Fruit fly (Drosophila melanogaster) whole organism, prepupa: ENCODE results near the gene CG3698.

ENCODE experiments used
- Blimp-1 ChIP-seq: fragments of 200-800 bp; sonication (Bioruptor generic); optimal IDR thresholded peaks from 3 replicates; lab custom pipeline; 2017; ENCODE audit warnings: missing biosample characterization, missing genetic modification characterization, mild to moderate bottlenecking, moderate library complexity, missing genetic modification reagents
- CG10631 ChIP-seq: fragments of 200-800 bp; sonication (Bioruptor generic); optimal IDR thresholded peaks from 2 replicates; lab custom pipeline; 2016; ENCODE audit warnings: missing biosample characterization, missing genetic modification characterization
- CG10669 ChIP-seq: fragments of 200-800 bp; sonication (Bioruptor generic); optimal IDR thresholded peaks from 3 replicates; lab custom pipeline; 2018; ENCODE audit warnings: missing biosample characterization, mild to moderate bottlenecking, missing genetic modification characterization, moderate library complexity
- CG11294 ChIP-seq: fragments of 200-800 bp; sonication (Bioruptor generic); IDR thresholded peaks from 2 replicates; pipeline ENCODE4 v1.3.6; 2022; ENCODE audit warnings: missing biosample characterization, missing genetic modification characterization
- CG11762 ChIP-seq: fragments of 200-800 bp; sonication (Bioruptor generic); optimal IDR thresholded peaks from 3 replicates; lab custom pipeline; 2016; ENCODE audit warnings: missing biosample characterization, missing genetic modification characterization; ENCODE audit not compliant: insufficient read depth
- CG11902 ChIP-seq: fragments of 200-800 bp; sonication (Bioruptor generic); optimal IDR thresholded peaks from 3 replicates; lab custom pipeline; 2016; ENCODE audit warnings: missing biosample characterization, missing genetic modification characterization
- CG15336 ChIP-seq: fragments of 200-800 bp; sonication (Bioruptor generic); IDR thresholded peaks from 2 replicates; pipeline ENCODE4 v1.3.6; 2022; ENCODE audit warnings: missing biosample characterization, missing genetic modification characterization
- CG16779 ChIP-seq: fragments of 200-800 bp; sonication (Bioruptor generic); optimal IDR thresholded peaks from 3 replicates; lab custom pipeline; 2017; ENCODE audit warnings: missing biosample characterization, mild to moderate bottlenecking, missing genetic modification characterization
- CG3032 ChIP-seq: fragments of 200-800 bp; optimal IDR thresholded peaks from 2 replicates; lab custom pipeline; 2019; ENCODE audit warnings: missing biosample characterization, mild to moderate bottlenecking, missing genetic modification characterization, moderate library complexity
- CG31627 ChIP-seq: fragments of 200-800 bp; sonication (Bioruptor generic); optimal IDR thresholded peaks from 3 replicates; lab custom pipeline; 2016; ENCODE audit warnings: missing biosample characterization, missing genetic modification characterization
- CG34406 ChIP-seq: fragments of 200-800 bp; sonication (Bioruptor generic); optimal IDR thresholded peaks from 3 replicates; lab custom pipeline; 2016; ENCODE audit warnings: missing biosample characterization, missing genetic modification characterization
- CG3919 ChIP-seq: fragments of 200-800 bp; sonication (Bioruptor generic); optimal IDR thresholded peaks from 3 replicates; lab custom pipeline; 2016; ENCODE audit warnings: missing biosample characterization, missing genetic modification characterization
- CG4318 ChIP-seq: fragments of 200-800 bp; sonication (Bioruptor generic); optimal IDR thresholded peaks from 3 replicates; lab custom pipeline; 2017; ENCODE audit warnings: missing biosample characterization, mild to moderate bottlenecking, missing genetic modification characterization
- CG6163 ChIP-seq: fragments of 200-800 bp; sonication (Bioruptor generic); IDR thresholded peaks from 3 replicates; pipeline ENCODE4 v1.3.6; 2022; ENCODE audit warnings: missing biosample characterization, missing genetic modification characterization
- CG6276 ChIP-seq: fragments of 200-800 bp; sonication (Bioruptor generic); optimal IDR thresholded peaks from 2 replicates; lab custom pipeline; 2017; ENCODE audit warnings: missing biosample characterization, mild to moderate bottlenecking, missing genetic modification characterization
- CG6792 ChIP-seq: fragments of 200-800 bp; sonication (Bioruptor generic); optimal IDR thresholded peaks from 3 replicates; lab custom pipeline; 2016; ENCODE audit warnings: missing biosample characterization, missing genetic modification characterization
- CG6808 ChIP-seq: fragments of 200-800 bp; sonication (Bioruptor generic); optimal IDR thresholded peaks from 3 replicates; lab custom pipeline; 2017; ENCODE audit warnings: missing biosample characterization, missing genetic modification characterization, mild to moderate bottlenecking, moderate library complexity, missing genetic modification reagents
- CG6854 ChIP-seq: fragments of 200-800 bp; sonication (Bioruptor generic); optimal IDR thresholded peaks from 2 replicates; lab custom pipeline; 2017; ENCODE audit warnings: missing biosample characterization, mild to moderate bottlenecking, missing genetic modification characterization
- CG7368 ChIP-seq: fragments of 200-800 bp; sonication (Bioruptor generic); optimal IDR thresholded peaks from 3 replicates; lab custom pipeline; 2016; ENCODE audit warnings: missing biosample characterization, missing genetic modification characterization
- CG8319 ChIP-seq: fragments of 200-800 bp; sonication (Bioruptor generic); optimal IDR thresholded peaks from 3 replicates; lab custom pipeline; 2016; ENCODE audit warnings: missing biosample characterization, missing genetic modification characterization
- CG8632 ChIP-seq: fragments of 200-800 bp; sonication (Bioruptor generic); optimal IDR thresholded peaks from 3 replicates; lab custom pipeline; 2016; ENCODE audit warnings: missing biosample characterization, missing genetic modification characterization
- CG9139 ChIP-seq: fragments of 200-800 bp; sonication (Bioruptor generic); optimal IDR thresholded peaks from 3 replicates; lab custom pipeline; 2017; ENCODE audit warnings: missing biosample characterization, mild to moderate bottlenecking, missing genetic modification characterization
- Eip78C ChIP-seq: fragments of 200-800 bp; sonication (Bioruptor generic); peaks from one replicate; lab custom pipeline; 2016; ENCODE audit warnings: missing biosample characterization, missing genetic modification characterization
- Eip93F ChIP-seq: fragments of 200-800 bp; sonication (Bioruptor generic); optimal IDR thresholded peaks from 2 replicates; lab custom pipeline; 2016; ENCODE audit warnings: missing biosample characterization, mild to moderate bottlenecking, missing genetic modification characterization
- Ets21C ChIP-seq: fragments of 200-800 bp; sonication (Bioruptor generic); optimal IDR thresholded peaks from 3 replicates; lab custom pipeline; 2016; ENCODE audit warnings: missing biosample characterization, missing genetic modification characterization
- Gug ChIP-seq: fragments of 200-800 bp; sonication (Bioruptor generic); IDR thresholded peaks from 2 replicates; pipeline ENCODE4 v1.3.6; 2022; ENCODE audit warnings: missing biosample characterization, missing genetic modification characterization
- Hr39 ChIP-seq: fragments of 200-800 bp; sonication (Bioruptor generic); optimal IDR thresholded peaks from 2 replicates; lab custom pipeline; 2016; ENCODE audit warnings: missing biosample characterization, missing genetic modification characterization
- Hr4 ChIP-seq: fragments of 200-800 bp; sonication (Bioruptor generic); optimal IDR thresholded peaks from 3 replicates; lab custom pipeline; 2016; ENCODE audit warnings: missing biosample characterization, missing genetic modification characterization
- Met ChIP-seq: fragments of 200-800 bp; sonication (Bioruptor generic); optimal IDR thresholded peaks from 3 replicates; lab custom pipeline; 2016; ENCODE audit warnings: missing biosample characterization, missing genetic modification characterization
- OdsH ChIP-seq: fragments of 200-800 bp; sonication (Bioruptor generic); optimal IDR thresholded peaks from 3 replicates; lab custom pipeline; 2016; ENCODE audit warnings: missing biosample characterization, missing genetic modification characterization
- Smox ChIP-seq: fragments of 200-800 bp; sonication (Bioruptor generic); optimal IDR thresholded peaks from 3 replicates; lab custom pipeline; 2016; ENCODE audit warnings: missing biosample characterization, missing genetic modification characterization
- Sox15 ChIP-seq: fragments of 200-800 bp; sonication (Bioruptor generic); optimal IDR thresholded peaks from 3 replicates; lab custom pipeline; 2016; ENCODE audit warnings: missing biosample characterization, missing genetic modification characterization
- achi ChIP-seq: fragments of 200-800 bp; sonication (Bioruptor generic); optimal IDR thresholded peaks from 3 replicates; lab custom pipeline; 2016; ENCODE audit warnings: missing biosample characterization, missing genetic modification characterization
- acj6 ChIP-seq: fragments of 200-800 bp; sonication (Bioruptor generic); optimal IDR thresholded peaks from 3 replicates; lab custom pipeline; 2016; ENCODE audit warnings: missing biosample characterization, missing genetic modification characterization
- cyc ChIP-seq: fragments of 200-800 bp; sonication (Bioruptor generic); optimal IDR thresholded peaks from 3 replicates; lab custom pipeline; 2016; ENCODE audit warnings: missing biosample characterization, missing genetic modification characterization
- dac ChIP-seq: fragments of 200-800 bp; sonication (Bioruptor generic); optimal IDR thresholded peaks from 2 replicates; lab custom pipeline; 2017; ENCODE audit warnings: missing biosample characterization, mild to moderate bottlenecking, missing genetic modification characterization
- esn ChIP-seq: fragments of 200-800 bp; sonication (Bioruptor generic); optimal IDR thresholded peaks from 2 replicates; lab custom pipeline; 2016; ENCODE audit warnings: missing biosample characterization, mild to moderate bottlenecking, missing genetic modification characterization, moderate library complexity
- fd59A ChIP-seq: fragments of 200-800 bp; sonication (Bioruptor generic); optimal IDR thresholded peaks from 2 replicates; lab custom pipeline; 2017; ENCODE audit warnings: missing biosample characterization, mild to moderate bottlenecking, missing genetic modification characterization, missing genetic modification reagents
- fd85E ChIP-seq: fragments of 200-800 bp; sonication (Bioruptor generic); optimal IDR thresholded peaks from 3 replicates; lab custom pipeline; 2016; ENCODE audit warnings: missing biosample characterization, missing genetic modification characterization
- lz ChIP-seq: fragments of 200-800 bp; sonication (Bioruptor generic); optimal IDR thresholded peaks from 3 replicates; lab custom pipeline; 2016; ENCODE audit warnings: missing biosample characterization, missing genetic modification characterization
- pdm3 ChIP-seq: fragments of 200-800 bp; sonication (Bioruptor generic); optimal IDR thresholded peaks from 3 replicates; lab custom pipeline; 2016; ENCODE audit warnings: missing biosample characterization, missing genetic modification characterization
- salr ChIP-seq, 2 experiments: fragments of 200-800 bp; sonication (Bioruptor generic); optimal IDR thresholded peaks; 3 replicates each; lab custom pipeline; 2016 to 2018; ENCODE audit warnings: missing biosample characterization in 2 of 2, missing genetic modification characterization in 2 of 2, mild to moderate bottlenecking in 1 of 2
- spab ChIP-seq: fragments of 200-800 bp; sonication (Bioruptor generic); optimal IDR thresholded peaks from 2 replicates; lab custom pipeline; 2017; ENCODE audit warnings: missing biosample characterization, mild to moderate bottlenecking, missing genetic modification characterization, missing genetic modification reagents
- ss ChIP-seq, 2 experiments: fragments of 200-800 bp; sonication (Bioruptor generic); optimal IDR thresholded peaks; 2 replicates in 1 of 2; 3 replicates in 1 of 2; lab custom pipeline; 2017 to 2018; ENCODE audit warnings: mild to moderate bottlenecking in 2 of 2, missing biosample characterization in 2 of 2, missing genetic modification characterization in 2 of 2, moderate library complexity in 1 of 2
- svp ChIP-seq: fragments of 200-800 bp; sonication (Bioruptor generic); peaks from one replicate; lab custom pipeline; 2016; ENCODE audit warnings: missing biosample characterization, missing genetic modification characterization
- topi ChIP-seq: fragments of 200-800 bp; sonication (Bioruptor generic); optimal IDR thresholded peaks from 3 replicates; lab custom pipeline; 2016; ENCODE audit warnings: missing biosample characterization, missing genetic modification characterization

Gene CG3698

dm6 chr3L:20798325-20798846 is at the start of gene CG3698, which contains the start of gene tzn:
CG3698 (minus strand) TSS chr3L:20798375.
tzn (plus strand) TSS chr3L:20798645.
- TF ChIP-seq Met (GFP tag; lab: Kevin White, UChicago): no peak
- peak; percentile 73 for TF ChIP-seq CG8632 (GFP tag; lab: Kevin White, UChicago)
- TF ChIP-seq CG15336 (GFP tag; lab: Robert Waterston, UW): no peak
- no peak for TF ChIP-seq pdm3
- peak; percentile 83 for TF ChIP-seq CG31627 (GFP tag; lab: Kevin White, UChicago)
- no peak for TF ChIP-seq CG10669 (GFP tag; lab: Kevin White, UChicago)
- no peak for TF ChIP-seq CG4318 (GFP tag; lab: Kevin White, UChicago)
- no peak for TF ChIP-seq Hr4 (GFP tag; lab: Kevin White, UChicago)
- TF ChIP-seq CG6163 (GFP tag; lab: Robert Waterston, UW): peak; percentile 93
- no peak for TF ChIP-seq spab (GFP tag; lab: Kevin White, UChicago)
- peak; percentile 57 for TF ChIP-seq dac
- peak; percentile 61 for TF ChIP-seq Blimp-1
- no peak for TF ChIP-seq svp (GFP tag; lab: Kevin White, UChicago)
- no peak for TF ChIP-seq topi (GFP tag; lab: Kevin White, UChicago)
- no peak for TF ChIP-seq CG10631 (GFP tag; lab: Kevin White, UChicago)
- no peak for TF ChIP-seq CG16779 (tag; lab: Kevin White, UChicago)
- no peak for TF ChIP-seq Eip78C
- peak; percentile 73 for TF ChIP-seq CG3032
- no peak for TF ChIP-seq Hr39
- TF ChIP-seq CG6808 (GFP tag; lab: Kevin White, UChicago): no peak
- TF ChIP-seq CG11762 (GFP tag; lab: Kevin White, UChicago): peak; percentile 49
- no peak for TF ChIP-seq Smox (GFP tag; lab: Kevin White, UChicago)
- peak; percentile 92 for TF ChIP-seq CG6854 (GFP tag; lab: Kevin White, UChicago)
- no peak for TF ChIP-seq Ets21C
- no peak for TF ChIP-seq Eip93F (GFP tag; lab: Kevin White, UChicago)
- no peak for TF ChIP-seq ss (GFP tag; optimal IDR thresholded peaks at IDR 0.05; lab: Kevin White, UChicago)
- peak; percentile 64 for TF ChIP-seq fd59A (GFP tag; lab: Kevin White, UChicago)
- peak; percentile 79 for TF ChIP-seq CG11902
- peak in 1 of 2 experiments; percentile 90 for TF ChIP-seq salr (GFP tag; optimal IDR thresholded peaks at IDR 0.05; lab: Kevin White, UChicago)
- peak; percentile 72 for TF ChIP-seq Sox15 (GFP tag; lab: Kevin White, UChicago)
- no peak for TF ChIP-seq achi (GFP tag; lab: Kevin White, UChicago)
- TF ChIP-seq CG3919: no peak
- TF ChIP-seq cyc (GFP tag; lab: Kevin White, UChicago): no peak
- peak; percentile 75 for TF ChIP-seq CG8319 (GFP tag; lab: Kevin White, UChicago)
- TF ChIP-seq acj6: peak; percentile 86
- TF ChIP-seq CG9139 (GFP tag; lab: Kevin White, UChicago): peak; percentile 71
- no peak for TF ChIP-seq CG6792 (GFP tag; lab: Kevin White, UChicago)
- TF ChIP-seq lz (GFP tag; lab: Kevin White, UChicago): peak; percentile 86
- no peak for TF ChIP-seq OdsH
- peak; percentile 45 for TF ChIP-seq Gug (GFP tag; lab: Robert Waterston, UW)
- TF ChIP-seq CG11294 (GFP tag; lab: Robert Waterston, UW): peak; percentile 47
- no peak for TF ChIP-seq CG6276
- peak; percentile 85 for TF ChIP-seq CG34406 (GFP tag; lab: Kevin White, UChicago)
- TF ChIP-seq esn: peak; percentile 87
- no peak for TF ChIP-seq fd85E (GFP tag; lab: Kevin White, UChicago)
- TF ChIP-seq CG7368 (GFP tag; lab: Kevin White, UChicago): no peak
